In the genomic region with DNA sequence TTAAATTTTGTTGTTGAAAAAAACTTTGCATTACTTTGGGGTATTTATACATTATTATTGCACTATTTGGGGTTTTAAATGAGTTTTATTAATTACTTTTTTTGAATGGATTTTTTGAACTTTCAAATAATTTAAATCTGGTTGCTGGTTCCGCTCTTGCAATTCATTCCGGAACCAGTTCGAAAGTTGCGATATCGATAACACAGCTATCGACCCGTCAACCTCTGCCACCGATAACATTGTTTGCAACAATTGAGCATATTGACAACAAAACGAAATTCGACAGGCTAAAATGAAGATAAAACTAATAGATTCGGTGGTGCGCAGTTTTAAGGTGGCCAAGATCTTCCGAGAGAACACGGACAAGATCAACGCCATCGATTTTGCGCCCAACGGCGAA, we compare ENCODE assay signal across 1 fruit fly cellular context.
TF ChIP-seq lines count a peak whose summit lies in the region.

A gene (plus strand): TSS at position 227 of the 400 bp plus-strand sequence.

TF ChIP-seq in whole organism, embryonic, 481 proteins besides CTCF, POLR2A, EP300 and RAD21 (continued from another document):
- no peak for TF ChIP-seq CG31388 (GFP tag; optimal IDR thresholded peaks at IDR 0.05; lab: Kevin White, UChicago)
- no peak for TF ChIP-seq CG33557 (GFP tag; optimal IDR thresholded peaks at IDR 0.05; lab: Kevin White, UChicago)
- peak; percentile 68; the same call in 1 of the 2 replicates for TF ChIP-seq Bgb (GFP tag; IDR thresholded peaks at IDR 0.05; lab: Robert Waterston, UW; ENCODE audit: partially characterized antibody)
- no peak for TF ChIP-seq CG13296 (GFP tag; optimal IDR thresholded peaks at IDR 0.05; lab: Kevin White, UChicago)
- no peak for TF ChIP-seq sens-2 (GFP tag; IDR thresholded peaks at IDR 0.05; lab: Robert Waterston, UW)
- TF ChIP-seq CG2116 (GFP tag; optimal IDR thresholded peaks at IDR 0.05; lab: Kevin White, UChicago) = peak; percentile 61
- TF ChIP-seq E2f2 (GFP tag; IDR thresholded peaks at IDR 0.05; lab: Robert Waterston, UW) = peak; percentile 88
- TF ChIP-seq CG15514 (GFP tag; optimal IDR thresholded peaks at IDR 0.05; lab: Kevin White, UChicago) = peak; percentile 100
- TF ChIP-seq ranshi (GFP tag; IDR thresholded peaks at IDR 0.05; lab: Robert Waterston, UW) = no peak
- TF ChIP-seq CG17802 (tag; optimal IDR thresholded peaks at IDR 0.05; lab: Kevin White, UChicago) = no peak
- TF ChIP-seq CG7357 (GFP tag; IDR thresholded peaks at IDR 0.05; lab: Robert Waterston, UW) = no peak
- no peak for TF ChIP-seq Xbp1 (GFP tag; optimal IDR thresholded peaks at IDR 0.05; lab: Kevin White, UChicago)
- TF ChIP-seq Myb (GFP tag; optimal IDR thresholded peaks at IDR 0.05; lab: Kevin White, UChicago) = peak; percentile 52
- TF ChIP-seq unc-4 (GFP tag; IDR thresholded peaks at IDR 0.05; lab: Robert Waterston, UW; ENCODE audit: partially characterized antibody) = peak; percentile 76
- TF ChIP-seq CG3407 (GFP tag; optimal IDR thresholded peaks at IDR 0.05; lab: Kevin White, UChicago) = no peak
- TF ChIP-seq CG17829 (tag; optimal IDR thresholded peaks at IDR 0.05; lab: Kevin White, UChicago) = peak; percentile 31
- TF ChIP-seq Rfx (GFP tag; IDR thresholded peaks at IDR 0.05; lab: Robert Waterston, UW) = no peak
- no peak for TF ChIP-seq CG11093 (GFP tag; IDR thresholded peaks at IDR 0.05; lab: Robert Waterston, UW)
- no peak for TF ChIP-seq CG14667 (GFP tag; IDR thresholded peaks at IDR 0.05; lab: Robert Waterston, UW)
- TF ChIP-seq sens (GFP tag; lab: Kevin White, UChicago) = peak; percentile 82
- no peak for TF ChIP-seq seq (GFP tag; IDR thresholded peaks at IDR 0.05; lab: Robert Waterston, UW)
- TF ChIP-seq Med (GFP tag; lab: Kevin White, UChicago) = peak; percentile 2
- peak; percentile 84 for TF ChIP-seq zen2 (GFP tag; IDR thresholded peaks at IDR 0.05; lab: Robert Waterston, UW; ENCODE audit: partially characterized antibody)
- peak; percentile 84 for TF ChIP-seq HLH4C (GFP tag; IDR thresholded peaks at IDR 0.05; lab: Robert Waterston, UW; ENCODE audit: partially characterized antibody)
- TF ChIP-seq chm (GFP tag; IDR thresholded peaks at IDR 0.05; lab: Robert Waterston, UW) = no peak
- TF ChIP-seq MBD-R2 (GFP tag; IDR thresholded peaks at IDR 0.05; lab: Robert Waterston, UW) = peak; percentile 77
- peak; percentile 85 for TF ChIP-seq Dref (GFP tag; IDR thresholded peaks at IDR 0.05; lab: Robert Waterston, UW)
- TF ChIP-seq CG13894 (tag; optimal IDR thresholded peaks at IDR 0.05; lab: Kevin White, UChicago) = no peak
- TF ChIP-seq CG13287 (GFP tag; IDR thresholded peaks at IDR 0.05; lab: Robert Waterston, UW; ENCODE audit: partially characterized antibody) = peak; percentile 85
- peak; percentile 28 for TF ChIP-seq CG14710 (tag; optimal IDR thresholded peaks at IDR 0.05; lab: Kevin White, UChicago)
- TF ChIP-seq stc (GFP tag; IDR thresholded peaks at IDR 0.05; lab: Robert Waterston, UW) = no peak
- TF ChIP-seq Doc3 (GFP tag; IDR thresholded peaks at IDR 0.05; lab: Robert Waterston, UW; ENCODE audit: partially characterized antibody) = peak; percentile 37; the same call in 1 of the 3 replicates
- TF ChIP-seq sna (GFP tag; IDR thresholded peaks at IDR 0.05; lab: Robert Waterston, UW; ENCODE audit: partially characterized antibody) = peak; percentile 73
- peak; percentile 76; the same call in 1 of the 2 replicates for TF ChIP-seq nerfin-2 (GFP tag; IDR thresholded peaks at IDR 0.05; lab: Robert Waterston, UW; ENCODE audit: partially characterized antibody)
- peak; percentile 77 for TF ChIP-seq Dll (GFP tag; IDR thresholded peaks at IDR 0.05; lab: Robert Waterston, UW; ENCODE audit: partially characterized antibody)
- TF ChIP-seq mld (GFP tag; IDR thresholded peaks at IDR 0.05; lab: Robert Waterston, UW; ENCODE audit: partially characterized antibody) = peak; percentile 59; the same call in 1 of the 3 replicates
- TF ChIP-seq hbn (GFP tag; IDR thresholded peaks at IDR 0.05; lab: Robert Waterston, UW; ENCODE audit: partially characterized antibody) = peak; percentile 61
- peak; percentile 93 for TF ChIP-seq CG34224 (GFP tag; IDR thresholded peaks at IDR 0.05; lab: Robert Waterston, UW; ENCODE audit: partially characterized antibody)
- peak; percentile 83 for TF ChIP-seq ato (GFP tag; IDR thresholded peaks at IDR 0.05; lab: Robert Waterston, UW; ENCODE audit: partially characterized antibody)
- peak; percentile 77 for TF ChIP-seq CG11504 (tag; optimal IDR thresholded peaks at IDR 0.05; lab: Kevin White, UChicago)
- peak; percentile 70; the same call in 1 of the 3 replicates for TF ChIP-seq CG7963 (GFP tag; IDR thresholded peaks at IDR 0.05; lab: Robert Waterston, UW; ENCODE audit: partially characterized antibody)
- peak; percentile 55; the same call in 2 of the 3 replicates for TF ChIP-seq knrl (GFP tag; IDR thresholded peaks at IDR 0.05; lab: Robert Waterston, UW; ENCODE audit: partially characterized antibody)
- TF ChIP-seq Sin3A (optimal IDR thresholded peaks at IDR 0.05; lab: Kevin White, UChicago) = peak; percentile 5
- TF ChIP-seq Side (GFP tag; optimal IDR thresholded peaks at IDR 0.05; lab: Kevin White, UChicago) = no peak
- peak; percentile 77 for TF ChIP-seq amos (GFP tag; IDR thresholded peaks at IDR 0.05; lab: Robert Waterston, UW; ENCODE audit: partially characterized antibody)
- no peak for TF ChIP-seq CG12299 (tag; optimal IDR thresholded peaks at IDR 0.05; lab: Kevin White, UChicago)
- no peak for TF ChIP-seq CG6175 (GFP tag; IDR thresholded peaks at IDR 0.05; lab: Robert Waterston, UW)
- TF ChIP-seq CG2712 (tag; optimal IDR thresholded peaks at IDR 0.05; lab: Kevin White, UChicago) = peak; percentile 18
- no peak for TF ChIP-seq ro (GFP tag; IDR thresholded peaks at IDR 0.05; lab: Robert Waterston, UW)
- no peak for TF ChIP-seq Spps (tag; optimal IDR thresholded peaks at IDR 0.05; lab: Kevin White, UChicago)
- peak; percentile 84 for TF ChIP-seq Dp (GFP tag; optimal IDR thresholded peaks at IDR 0.05; lab: Kevin White, UChicago)
- TF ChIP-seq NK7.1 (GFP tag; optimal IDR thresholded peaks at IDR 0.05; lab: Kevin White, UChicago) = no peak
- peak; percentile 7 for TF ChIP-seq exex (tag; optimal IDR thresholded peaks at IDR 0.05; lab: Kevin White, UChicago)
- TF ChIP-seq bbx (GFP tag; IDR thresholded peaks at IDR 0.05; lab: Robert Waterston, UW; ENCODE audit: partially characterized antibody) = peak; percentile 87
- peak; percentile 65 for TF ChIP-seq BEAF-32 (GFP tag; optimal IDR thresholded peaks at IDR 0.05; lab: Kevin White, UChicago)
- peak; percentile 42 for TF ChIP-seq trem (tag; optimal IDR thresholded peaks at IDR 0.05; lab: Kevin White, UChicago)
- peak; percentile 44 for TF ChIP-seq CG1603 (tag; optimal IDR thresholded peaks at IDR 0.05; lab: Kevin White, UChicago)
- TF ChIP-seq inv (GFP tag; IDR thresholded peaks at IDR 0.05; lab: Robert Waterston, UW; ENCODE audit: partially characterized antibody) = peak; percentile 36; the same call in 1 of the 2 replicates
- no peak for TF ChIP-seq gcm2 (GFP tag; optimal IDR thresholded peaks at IDR 0.05; lab: Kevin White, UChicago)
- no peak for TF ChIP-seq CG9727 (GFP tag; optimal IDR thresholded peaks at IDR 0.05; lab: Kevin White, UChicago)
- TF ChIP-seq row (GFP tag; IDR thresholded peaks at IDR 0.05; lab: Robert Waterston, UW) = peak; percentile 41; the same call in 1 of the 3 replicates
- TF ChIP-seq crp (GFP tag; optimal IDR thresholded peaks at IDR 0.05; lab: Kevin White, UChicago) = peak in 1 of 2 experiments; percentile 8
- no peak for TF ChIP-seq Dek (tag; optimal IDR thresholded peaks at IDR 0.05; lab: Kevin White, UChicago)
- TF ChIP-seq YL-1 (GFP tag; optimal IDR thresholded peaks at IDR 0.05; lab: Kevin White, UChicago) = peak; percentile 8
- TF ChIP-seq Scr (GFP tag; IDR thresholded peaks at IDR 0.05; lab: Robert Waterston, UW; ENCODE audit: partially characterized antibody) = peak; percentile 75
- TF ChIP-seq Sry-δ (GFP tag; optimal IDR thresholded peaks at IDR 0.05; lab: Kevin White, UChicago) = peak; percentile 47
- TF ChIP-seq CG4820 (GFP tag; optimal IDR thresholded peaks at IDR 0.05; lab: Kevin White, UChicago) = no peak
- no peak for TF ChIP-seq HLHmδ (GFP tag; optimal IDR thresholded peaks at IDR 0.05; lab: Kevin White, UChicago)
- TF ChIP-seq CG12769 (tag; optimal IDR thresholded peaks at IDR 0.05; lab: Kevin White, UChicago) = no peak
